Worm (Caenorhabditis elegans) whole organism, L1 larva: Measurements from ENCODE around the gene C55A6.3.

Experiments used
- C04F5.9 ChIP-seq: sonication (generic microtip); optimal IDR thresholded peaks from 2 replicates; lab custom pipeline; 2016; ENCODE audit warnings: missing genetic modification characterization, missing compliant biosample characterization
- C16A3.4 ChIP-seq: fragments of 150-350 bp; optimal IDR thresholded peaks from 2 replicates; lab custom pipeline; 2014; ENCODE audit warnings: missing biosample characterization, missing genetic modification characterization
- Y116A8C.19 ChIP-seq: sonication (generic microtip); optimal IDR thresholded peaks from 2 replicates; lab custom pipeline; 2016; ENCODE audit warnings: missing compliant biosample characterization, missing genetic modification characterization, borderline replicate concordance
- aha-1 ChIP-seq: fragments of 150-350 bp; optimal IDR thresholded peaks from 2 replicates; lab custom pipeline; 2014; ENCODE audit warnings: missing biosample characterization, missing genetic modification characterization
- alr-1 ChIP-seq: fragments of 200-800 bp; sonication (Bioruptor generic); optimal IDR thresholded peaks from 2 replicates; lab custom pipeline; 2018; ENCODE audit warnings: borderline replicate concordance, mild to moderate bottlenecking, missing genetic modification characterization, missing compliant biosample characterization
- aly-2 ChIP-seq: fragments of 150-350 bp; optimal IDR thresholded peaks from 2 replicates; lab custom pipeline; 2014; ENCODE audit warnings: missing biosample characterization, missing genetic modification characterization
- ama-1 ChIP-seq: fragments of 150-350 bp; optimal IDR thresholded peaks from 2 replicates; lab custom pipeline; 2014
- ceh-63 ChIP-seq: fragments of 200-800 bp; sonication (Bioruptor generic); optimal IDR thresholded peaks from 2 replicates; lab custom pipeline; 2018; ENCODE audit warnings: mild to moderate bottlenecking, missing genetic modification characterization, missing compliant biosample characterization
- ceh-8 ChIP-seq: fragments of 200-800 bp; sonication (Bioruptor generic); optimal IDR thresholded peaks from 2 replicates; lab custom pipeline; 2018; ENCODE audit warnings: mild to moderate bottlenecking, missing genetic modification characterization, moderate library complexity, missing compliant biosample characterization
- ceh-82 ChIP-seq, 3 experiments: fragments of 150-350 bp in 1 of 3; sonication (generic microtip) in 2 of 3; optimal IDR thresholded peaks; 2 replicates each; lab custom pipeline; 2014 to 2017; ENCODE audit warnings: missing biosample characterization in 3 of 3, missing genetic modification characterization in 3 of 3
- ces-1 ChIP-seq: fragments of 150-350 bp; optimal IDR thresholded peaks from 2 replicates; lab custom pipeline; 2014; ENCODE audit warnings: missing biosample characterization, missing genetic modification reagents, missing genetic modification characterization
- dpl-1 ChIP-seq, 3 experiments: fragments of 150-350 bp in 2 of 3; sonication (generic microtip) in 1 of 3; optimal IDR thresholded peaks; 2 replicates each; lab custom pipeline; 2014 to 2017; ENCODE audit warnings: missing biosample characterization in 3 of 3, missing genetic modification characterization in 3 of 3, missing genetic modification reagents in 3 of 3
- efl-1 ChIP-seq, 4 experiments: fragments of 150-350 bp; optimal IDR thresholded peaks in 3 of 4; peaks in 1 of 4; 1 replicate in 1 of 4; 2 replicates in 3 of 4; lab custom pipeline; 2014; ENCODE audit warnings: missing biosample characterization in 2 of 4, missing genetic modification characterization in 2 of 4, missing genetic modification reagents in 2 of 4
- efl-3 ChIP-seq: fragments of 200-800 bp; sonication (Bioruptor generic); optimal IDR thresholded peaks from 2 replicates; lab custom pipeline; 2018; ENCODE audit warnings: mild to moderate bottlenecking, missing genetic modification characterization, missing compliant biosample characterization
- egl-27 ChIP-seq, 2 experiments: fragments of 150-350 bp in 1 of 2; sonication (generic microtip); optimal IDR thresholded peaks; 3 replicates each; lab custom pipeline; 2017 to 2018; ENCODE audit warnings: missing biosample characterization in 2 of 2, missing genetic modification characterization in 2 of 2, missing genetic modification reagents in 2 of 2
- fkh-4 ChIP-seq: sonication (generic microtip); optimal IDR thresholded peaks from 2 replicates; lab custom pipeline; 2016; ENCODE audit warnings: missing compliant biosample characterization, missing genetic modification characterization, borderline replicate concordance
- fkh-8 ChIP-seq: sonication (generic microtip); optimal IDR thresholded peaks from 2 replicates; lab custom pipeline; 2016; ENCODE audit warnings: mild to moderate bottlenecking, missing genetic modification characterization, missing compliant biosample characterization
- grh-1 ChIP-seq: fragments of 200-800 bp; sonication (Bioruptor generic); IDR thresholded peaks from 2 replicates; pipeline ENCODE4 v1.3.6; 2022; ENCODE audit warnings: missing genetic modification reagents, missing genetic modification characterization, missing compliant biosample characterization
- irx-1 ChIP-seq: sonication (generic microtip); optimal IDR thresholded peaks from 2 replicates; lab custom pipeline; 2016; ENCODE audit warnings: missing genetic modification characterization, missing compliant biosample characterization
- jun-1 ChIP-seq: fragments of 150-350 bp; optimal IDR thresholded peaks from 2 replicates; lab custom pipeline; 2014; ENCODE audit warnings: missing biosample characterization, missing genetic modification reagents, missing genetic modification characterization
- lin-14 ChIP-seq: fragments of 200-800 bp; sonication (Bioruptor generic); optimal IDR thresholded peaks from 2 replicates; lab custom pipeline; 2018; ENCODE audit warnings: mild to moderate bottlenecking, missing genetic modification characterization, moderate library complexity, missing compliant biosample characterization
- lin-15B ChIP-seq: fragments of 150-350 bp; sonication (generic microtip); optimal IDR thresholded peaks from 3 replicates; lab custom pipeline; 2014; ENCODE audit warnings: missing biosample characterization, missing genetic modification characterization
- lin-35 ChIP-seq, 2 experiments: fragments of 150-350 bp; optimal IDR thresholded peaks; 2 replicates each; lab custom pipeline; 2014; ENCODE audit warnings: missing biosample characterization in 2 of 2, missing genetic modification characterization in 2 of 2, missing genetic modification reagents in 2 of 2
- lin-39 ChIP-seq: fragments of 150-350 bp; optimal IDR thresholded peaks from 2 replicates; lab custom pipeline; 2014; ENCODE audit warnings: missing biosample characterization, missing genetic modification reagents, missing genetic modification characterization
- lsy-2 ChIP-seq, 2 experiments: fragments of 150-350 bp; optimal IDR thresholded peaks; 2 replicates each; lab custom pipeline; 2014; ENCODE audit warnings: missing biosample characterization in 2 of 2, missing genetic modification characterization in 2 of 2
- nhr-11 ChIP-seq: fragments of 150-350 bp; optimal IDR thresholded peaks from 2 replicates; lab custom pipeline; 2014; ENCODE audit warnings: missing biosample characterization, missing genetic modification characterization
- nhr-19 ChIP-seq: fragments of 200-800 bp; sonication (Bioruptor generic); conservative IDR thresholded peaks from 2 replicates; pipeline ENCODE4 v1.3.6; 2022; ENCODE audit warnings: missing genetic modification characterization, missing compliant biosample characterization
- nhr-20 ChIP-seq: sonication (generic microtip); optimal IDR thresholded peaks from 2 replicates; lab custom pipeline; 2016; ENCODE audit warnings: mild to moderate bottlenecking, missing genetic modification characterization, missing compliant biosample characterization
- nhr-237 ChIP-seq: fragments of 150-350 bp; optimal IDR thresholded peaks from 2 replicates; lab custom pipeline; 2014; ENCODE audit warnings: missing biosample characterization, missing genetic modification characterization
- nhr-47 ChIP-seq: sonication (generic microtip); optimal IDR thresholded peaks from 2 replicates; lab custom pipeline; 2016; ENCODE audit warnings: mild to moderate bottlenecking, missing genetic modification characterization, moderate library complexity, missing compliant biosample characterization
- nhr-71 ChIP-seq: sonication (generic microtip); optimal IDR thresholded peaks from 2 replicates; lab custom pipeline; 2016; ENCODE audit warnings: mild to moderate bottlenecking, missing genetic modification characterization, moderate library complexity, missing compliant biosample characterization
- nhr-76 ChIP-seq: sonication (generic microtip); optimal IDR thresholded peaks from 2 replicates; lab custom pipeline; 2017; ENCODE audit warnings: missing biosample characterization, missing genetic modification characterization
- nhr-85 ChIP-seq: sonication (generic microtip); peaks from one replicate; lab custom pipeline; 2016; ENCODE audit warnings: missing genetic modification characterization, inconsistent platforms, missing compliant biosample characterization
- pag-3 ChIP-seq: sonication (generic microtip); optimal IDR thresholded peaks from 2 replicates; lab custom pipeline; 2017; ENCODE audit warnings: missing genetic modification characterization, mild to moderate bottlenecking, missing compliant biosample characterization, antibody characterized with exemption, borderline replicate concordance; ENCODE audit not compliant: insufficient read depth
- pax-3 ChIP-seq: fragments of 200-800 bp; sonication (Bioruptor generic); optimal IDR thresholded peaks from 2 replicates; lab custom pipeline; 2018; ENCODE audit warnings: mild to moderate bottlenecking, missing genetic modification characterization, moderate library complexity, missing compliant biosample characterization
- pqm-1 ChIP-seq: sonication (generic microtip); optimal IDR thresholded peaks from 3 replicates; lab custom pipeline; 2017; ENCODE audit warnings: missing biosample characterization, missing genetic modification characterization
- rnt-1 ChIP-seq: sonication (generic microtip); optimal IDR thresholded peaks from 2 replicates; lab custom pipeline; 2016; ENCODE audit warnings: mild to moderate bottlenecking, missing genetic modification characterization, moderate library complexity, missing compliant biosample characterization
- skn-1 ChIP-seq: fragments of 150-350 bp; optimal IDR thresholded peaks from 2 replicates; lab custom pipeline; 2014; ENCODE audit warnings: missing biosample characterization, missing genetic modification characterization
- snpc-4 ChIP-seq: fragments of 150-350 bp; optimal IDR thresholded peaks from 2 replicates; lab custom pipeline; 2014; ENCODE audit warnings: missing biosample characterization, missing genetic modification characterization
- sox-4 ChIP-seq: sonication (generic microtip); optimal IDR thresholded peaks from 2 replicates; lab custom pipeline; 2016; ENCODE audit warnings: missing genetic modification characterization, missing compliant biosample characterization
- sptf-1 ChIP-seq: fragments of 150-350 bp; optimal IDR thresholded peaks from 2 replicates; lab custom pipeline; 2014; ENCODE audit warnings: missing biosample characterization, missing genetic modification characterization
- swsn-7 ChIP-seq: sonication (generic microtip); optimal IDR thresholded peaks from 2 replicates; lab custom pipeline; 2016; ENCODE audit warnings: missing genetic modification characterization, missing compliant biosample characterization
- unc-30 ChIP-seq: sonication (generic microtip); optimal IDR thresholded peaks from 2 replicates; lab custom pipeline; 2017; ENCODE audit warnings: missing biosample characterization, missing genetic modification characterization
- unc-62 ChIP-seq: fragments of 150-350 bp; optimal IDR thresholded peaks from 2 replicates; lab custom pipeline; 2014; ENCODE audit warnings: missing biosample characterization, missing genetic modification reagents, missing genetic modification characterization
- vab-15 ChIP-seq: sonication (generic microtip); optimal IDR thresholded peaks from 2 replicates; lab custom pipeline; 2017; ENCODE audit warnings: missing genotype, mild to moderate bottlenecking, missing genetic modification characterization, missing compliant biosample characterization
- xbp-1 ChIP-seq: sonication (generic microtip); optimal IDR thresholded peaks from 2 replicates; lab custom pipeline; 2016; ENCODE audit warnings: missing genetic modification characterization, missing compliant biosample characterization
- zag-1 ChIP-seq: fragments of 150-350 bp; optimal IDR thresholded peaks from 2 replicates; lab custom pipeline; 2014; ENCODE audit warnings: missing biosample characterization, missing genetic modification characterization
- zip-4 ChIP-seq: fragments of 200-800 bp; sonication (Bioruptor generic); optimal IDR thresholded peaks from 2 replicates; lab custom pipeline; 2018; ENCODE audit warnings: mild to moderate bottlenecking, missing genetic modification characterization, moderate library complexity, missing compliant biosample characterization
- ztf-11 ChIP-seq, 2 experiments: sonication (generic microtip); optimal IDR thresholded peaks; 2 replicates each; lab custom pipeline; 2016 to 2017; ENCODE audit warnings: missing genetic modification characterization in 2 of 2, missing biosample characterization in 1 of 2, missing compliant biosample characterization in 1 of 2

Gene C55A6.3

ce11 chrV:11531831-11532534 lies 18.7 kb upstream of the C55A6.3 start (continued):
- TF ChIP-seq nhr-47 (tag; lab: Kevin White, UChicago) (peak; percentile 76), sox-4 (tag; lab: Kevin White, UChicago) (no peak), zip-4 (no peak), unc-62 (GFP tag; lab: Kevin White, UChicago) (no peak), pqm-1 (peak; percentile 30), dpl-1 (GFP tag; optimal IDR thresholded peaks at IDR 0.05; lab: Kevin White, UChicago) (peak; percentile 19 to 55 (median 25)), lin-39 (tag; lab: Kevin White, UChicago) (peak; percentile 44), nhr-76 (tag; lab: Kevin White, UChicago) (no peak), sptf-1 (tag; lab: Kevin White, UChicago) (no peak), Y116A8C.19 (tag; lab: Kevin White, UChicago) (no peak), snpc-4 (tag; lab: Kevin White, UChicago) (peak; percentile 36), swsn-7 (tag; lab: Kevin White, UChicago) (peak; percentile 81)
- TF ChIP-seq, all 84 proteins: peak for 49

- TF ChIP-seq ceh-63 (GFP tag; lab: Kevin White, UChicago), result no peak
- TF ChIP-seq C16A3.4 (tag; lab: Kevin White, UChicago), result peak; percentile 49
- no peak for TF ChIP-seq vab-15 (tag; lab: Kevin White, UChicago)
- peak; percentile 87 for TF ChIP-seq grh-1
- no peak for TF ChIP-seq irx-1 (tag; lab: Kevin White, UChicago)
- peak in 2 of 3 experiments; percentile 22 to 36 for TF ChIP-seq dpl-1 (GFP tag; optimal IDR thresholded peaks at IDR 0.05; lab: Kevin White, UChicago)
- TF ChIP-seq ceh-8, result no peak
- TF ChIP-seq lsy-2 (tag; optimal IDR thresholded peaks at IDR 0.05; lab: Kevin White, UChicago), result peak; percentile 56 to 84
- TF ChIP-seq efl-1 (optimal IDR thresholded peaks at IDR 0.05; lab: Kevin White, UChicago), result peak; percentile 20 to 39
- TF ChIP-seq efl-1 (GFP tag; optimal IDR thresholded peaks at IDR 0.05 in 1 of 2; lab: Kevin White, UChicago), result peak in 1 of 2 experiments; percentile 6
- peak; percentile 42 for TF ChIP-seq rnt-1 (tag; lab: Kevin White, UChicago)
- no peak for TF ChIP-seq pag-3 (tag; lab: Kevin White, UChicago)
- no peak for TF ChIP-seq nhr-76 (tag; lab: Kevin White, UChicago)
- TF ChIP-seq efl-3 (GFP tag; lab: Kevin White, UChicago), result no peak
- TF ChIP-seq nhr-20 (tag; lab: Kevin White, UChicago), result peak; percentile 90
- TF ChIP-seq zag-1 (tag; lab: Kevin White, UChicago), result no peak
- TF ChIP-seq C04F5.9 (tag; lab: Kevin White, UChicago), result no peak
- TF ChIP-seq ztf-11 (tag; optimal IDR thresholded peaks at IDR 0.05; lab: Kevin White, UChicago), result no peak
- TF ChIP-seq fkh-4 (tag; lab: Kevin White, UChicago), result no peak
- TF ChIP-seq aha-1 (tag; lab: Kevin White, UChicago), result no peak
- no peak for TF ChIP-seq unc-62 (GFP tag; lab: Kevin White, UChicago)
- TF ChIP-seq nhr-71 (tag; lab: Kevin White, UChicago), result peak; percentile 82
- peak in 1 of 3 experiments; percentile 23 for TF ChIP-seq ceh-82 (tag; optimal IDR thresholded peaks at IDR 0.05; lab: Kevin White, UChicago)
- TF ChIP-seq ces-1 (GFP tag; lab: Kevin White, UChicago), result no peak
- no peak for TF ChIP-seq nhr-11 (tag; lab: Kevin White, UChicago)
- TF ChIP-seq lin-35 (GFP tag; optimal IDR thresholded peaks at IDR 0.05; lab: Kevin White, UChicago), result peak in 1 of 2 experiments; percentile 72
- peak; percentile 94 for TF ChIP-seq lin-14 (GFP tag; lab: Kevin White, UChicago)
- TF ChIP-seq sox-4 (tag; lab: Kevin White, UChicago), result no peak
- no peak for TF ChIP-seq alr-1 (tag; lab: Kevin White, UChicago)
- TF ChIP-seq pax-3 (tag; lab: Kevin White, UChicago), result no peak
- no peak for TF ChIP-seq fkh-8
- no peak for TF ChIP-seq skn-1 (tag; lab: Kevin White, UChicago)
- TF ChIP-seq nhr-237 (tag; lab: Kevin White, UChicago), result no peak
- TF ChIP-seq aly-2 (tag; lab: Kevin White, UChicago), result no peak
- peak; percentile 100 for TF ChIP-seq nhr-85 (tag; lab: Kevin White, UChicago)
- TF ChIP-seq unc-30 (tag; lab: Kevin White, UChicago), result no peak
- no peak for TF ChIP-seq jun-1 (tag; lab: Kevin White, UChicago)
- no peak for TF ChIP-seq ama-1 (lab: Kevin White, UChicago)
- peak; percentile 8 for TF ChIP-seq xbp-1 (tag; lab: Kevin White, UChicago)
- peak; percentile 41; the same call in 1 of the 2 replicates for TF ChIP-seq nhr-19 (GFP tag; lab: Robert Waterston, UW)
- TF ChIP-seq egl-27 (tag; optimal IDR thresholded peaks at IDR 0.05; lab: Kevin White, UChicago), result peak in 1 of 2 experiments; percentile 12
- TF ChIP-seq lin-15B (tag; lab: Kevin White, UChicago), result no peak
Measured at ce11 chrV:11531100-11531499, 17.8 kb upstream of the C55A6.3 start.
